Worm (Caenorhabditis elegans) whole organism, young adult: ENCODE results near the gene T13F3.6.

Experiments used
- B0019.2 ChIP-seq: fragments of 200-800 bp; sonication (Bioruptor generic); conservative IDR thresholded peaks from 2 replicates; pipeline ENCODE4 v1.3.6; 2022; ENCODE audit warnings: missing genetic modification reagents, missing genetic modification characterization, missing compliant biosample characterization
- F33H1.4 ChIP-seq: fragments of 200-800 bp; sonication (Bioruptor generic); IDR thresholded peaks from 2 replicates; pipeline ENCODE4 v1.3.6; 2022; ENCODE audit warnings: missing genetic modification reagents, missing genetic modification characterization, missing compliant biosample characterization
- F37B4.10 ChIP-seq: fragments of 200-800 bp; sonication (Bioruptor generic); IDR thresholded peaks from 2 replicates; pipeline ENCODE4 v1.3.6; 2022; ENCODE audit warnings: missing genetic modification characterization, missing compliant biosample characterization
- F49E8.2 ChIP-seq: sonication (generic microtip); optimal IDR thresholded peaks from 3 replicates; lab custom pipeline; 2017; ENCODE audit warnings: missing genetic modification characterization, mild to moderate bottlenecking, missing compliant biosample characterization, antibody characterized with exemption, moderate library complexity; ENCODE audit not compliant: insufficient read depth
- F52B5.7 ChIP-seq: sonication (generic microtip); optimal IDR thresholded peaks from 2 replicates; lab custom pipeline; 2016; ENCODE audit warnings: mild to moderate bottlenecking, missing genetic modification characterization, missing compliant biosample characterization
- K11D2.4 ChIP-seq: fragments of 200-800 bp; sonication (Bioruptor generic); IDR thresholded peaks from 2 replicates; pipeline ENCODE4 v1.3.6; 2022; ENCODE audit warnings: missing genetic modification reagents, missing genetic modification characterization, missing compliant biosample characterization
- K12H6.12 ChIP-seq: fragments of 200-800 bp; sonication (Bioruptor generic); optimal IDR thresholded peaks from 2 replicates; lab custom pipeline; 2018; ENCODE audit warnings: mild to moderate bottlenecking, missing genetic modification characterization, missing compliant biosample characterization
- T07F8.4 ChIP-seq: sonication (generic microtip); optimal IDR thresholded peaks from 2 replicates; lab custom pipeline; 2016; ENCODE audit warnings: mild to moderate bottlenecking, missing genetic modification characterization, moderate library complexity, missing compliant biosample characterization
- Y53G8AR.9 ChIP-seq: fragments of 200-800 bp; sonication (Bioruptor generic); conservative IDR thresholded peaks from 2 replicates; pipeline ENCODE4 v1.3.6; 2022; ENCODE audit warnings: missing genetic modification reagents, missing genetic modification characterization, missing compliant biosample characterization
- Y95B8A.8 ChIP-seq: fragments of 200-800 bp; sonication (Bioruptor generic); IDR thresholded peaks from 2 replicates; pipeline ENCODE4 v1.3.6; 2022; ENCODE audit warnings: missing genetic modification reagents, missing genetic modification characterization, missing compliant biosample characterization
- akir-1 ChIP-seq: fragments of 200-800 bp; sonication (Bioruptor generic); optimal IDR thresholded peaks from 2 replicates; lab custom pipeline; 2018; ENCODE audit warnings: mild to moderate bottlenecking, missing genetic modification characterization, moderate library complexity, missing compliant biosample characterization
- attf-5 ChIP-seq: fragments of 200-800 bp; sonication (Bioruptor generic); optimal IDR thresholded peaks from 2 replicates; lab custom pipeline; 2018; ENCODE audit warnings: mild to moderate bottlenecking, missing genetic modification characterization, missing compliant biosample characterization
- attf-6 ChIP-seq: fragments of 200-800 bp; sonication (Bioruptor generic); IDR thresholded peaks from 2 replicates; pipeline ENCODE4 v1.3.6; 2022; ENCODE audit warnings: missing genetic modification reagents, missing genetic modification characterization, missing compliant biosample characterization
- ccch-3 ChIP-seq: fragments of 200-800 bp; sonication (Bioruptor generic); optimal IDR thresholded peaks from 2 replicates; lab custom pipeline; 2018; ENCODE audit warnings: mild to moderate bottlenecking, missing genetic modification characterization, missing compliant biosample characterization
- cebp-1 ChIP-seq, 2 experiments: fragments of 200-800 bp in 1 of 2; sonication (Bioruptor generic) in 1 of 2; sonication (generic microtip) in 1 of 2; IDR thresholded peaks in 1 of 2; optimal IDR thresholded peaks in 1 of 2; 2 replicates each; pipeline versions ENCODE4 v1.3.6 to Lab custom; 2017 to 2022; ENCODE audit warnings: missing compliant biosample characterization in 2 of 2, missing genetic modification characterization in 2 of 2, mild to moderate bottlenecking in 1 of 2, missing genetic modification reagents in 1 of 2, moderate library complexity in 1 of 2
- ceh-100 ChIP-seq: fragments of 200-800 bp; sonication (Bioruptor generic); IDR thresholded peaks from 2 replicates; pipeline ENCODE4 v1.3.6; 2022; ENCODE audit warnings: missing genetic modification reagents, missing genetic modification characterization, missing compliant biosample characterization
- ceh-27 ChIP-seq: fragments of 200-800 bp; sonication (Bioruptor generic); optimal IDR thresholded peaks from 2 replicates; lab custom pipeline; 2018; ENCODE audit warnings: mild to moderate bottlenecking, missing genetic modification characterization, moderate library complexity, missing compliant biosample characterization
- die-1 ChIP-seq: sonication (generic microtip); optimal IDR thresholded peaks from 2 replicates; lab custom pipeline; 2016; ENCODE audit warnings: missing genotype, mild to moderate bottlenecking, missing genetic modification characterization, missing compliant biosample characterization
- hmg-1.2 ChIP-seq: fragments of 200-800 bp; sonication (Bioruptor generic); IDR thresholded peaks from 2 replicates; pipeline ENCODE4 v1.3.6; 2022; ENCODE audit warnings: missing genetic modification reagents, missing genetic modification characterization, missing compliant biosample characterization
- hrde-1 ChIP-seq: sonication (generic microtip); optimal IDR thresholded peaks from 2 replicates; lab custom pipeline; 2016; ENCODE audit warnings: missing genetic modification characterization, mild to moderate bottlenecking, missing compliant biosample characterization, moderate library complexity, missing genotype, missing genetic modification reagents, borderline replicate concordance
- lsy-27 ChIP-seq: sonication (generic microtip); optimal IDR thresholded peaks from 2 replicates; lab custom pipeline; 2017; ENCODE audit warnings: missing genetic modification characterization, mild to moderate bottlenecking, missing compliant biosample characterization, antibody characterized with exemption, missing genotype, borderline replicate concordance; ENCODE audit not compliant: insufficient read depth
- madf-6 ChIP-seq: fragments of 200-800 bp; sonication (Bioruptor generic); IDR thresholded peaks from 2 replicates; pipeline ENCODE4 v1.3.6; 2022; ENCODE audit warnings: missing genetic modification reagents, missing genetic modification characterization, missing compliant biosample characterization
- nfya-1 ChIP-seq: sonication (generic microtip); optimal IDR thresholded peaks from 2 replicates; lab custom pipeline; 2017; ENCODE audit warnings: antibody characterized with exemption, missing compliant biosample characterization, missing genetic modification characterization, borderline replicate concordance; ENCODE audit not compliant: insufficient read depth
- nhr-120 ChIP-seq: fragments of 200-800 bp; sonication (Bioruptor generic); IDR thresholded peaks from 2 replicates; pipeline ENCODE4 v1.3.6; 2022; ENCODE audit warnings: missing genetic modification characterization, missing compliant biosample characterization
- nhr-179 ChIP-seq: sonication (generic microtip); optimal IDR thresholded peaks from 2 replicates; lab custom pipeline; 2016; ENCODE audit warnings: mild to moderate bottlenecking, missing genetic modification characterization, missing compliant biosample characterization
- nhr-27 ChIP-seq: fragments of 200-800 bp; sonication (Bioruptor generic); optimal IDR thresholded peaks from 2 replicates; lab custom pipeline; 2018; ENCODE audit warnings: mild to moderate bottlenecking, missing genetic modification characterization, moderate library complexity, missing compliant biosample characterization
- rcor-1 ChIP-seq: fragments of 200-800 bp; sonication (Bioruptor generic); IDR thresholded peaks from 2 replicates; pipeline ENCODE4 v1.3.6; 2022; ENCODE audit warnings: missing genetic modification reagents, missing genetic modification characterization, missing compliant biosample characterization
- rec-8 ChIP-seq, 2 experiments: sonication (generic microtip); optimal IDR thresholded peaks; 2 replicates each; lab custom pipeline; 2016; ENCODE audit warnings: mild to moderate bottlenecking in 2 of 2, missing genetic modification characterization in 2 of 2, missing genetic modification reagents in 2 of 2, missing genotype in 2 of 2, missing biosample characterization in 1 of 2, missing compliant biosample characterization in 1 of 2, moderate library complexity in 1 of 2
- sdz-38 ChIP-seq: sonication (generic microtip); optimal IDR thresholded peaks from 2 replicates; lab custom pipeline; 2016; ENCODE audit warnings: missing genotype, missing genetic modification characterization, missing compliant biosample characterization
- snpc-4 ChIP-seq, 5 experiments: fragments of 150-350 bp in 1 of 5; sonication (generic microtip) in 4 of 5; optimal IDR thresholded peaks; 2 replicates each; lab custom pipeline; 2014 to 2018; ENCODE audit warnings: missing genetic modification characterization in 5 of 5, missing biosample characterization in 3 of 5, antibody characterized with exemption in 2 of 5, mild to moderate bottlenecking in 2 of 5, missing compliant biosample characterization in 2 of 5, missing genotype in 2 of 5, moderate library complexity in 2 of 5, missing genetic modification reagents in 1 of 5
- tbp1 ChIP-seq: fragments of 200-800 bp; sonication (Bioruptor generic); optimal IDR thresholded peaks from 2 replicates; lab custom pipeline; 2018; ENCODE audit warnings: mild to moderate bottlenecking, missing genetic modification characterization, missing compliant biosample characterization
- zim-3 ChIP-seq: sonication (generic microtip); optimal IDR thresholded peaks from 2 replicates; lab custom pipeline; 2017; ENCODE audit warnings: mild to moderate bottlenecking, missing genetic modification characterization, moderate library complexity, missing compliant biosample characterization
- ztf-18 ChIP-seq: sonication (generic microtip); optimal IDR thresholded peaks from 2 replicates; lab custom pipeline; 2016; ENCODE audit warnings: missing genotype, mild to moderate bottlenecking, missing genetic modification characterization, missing compliant biosample characterization
- ztf-26 ChIP-seq: sonication (generic microtip); optimal IDR thresholded peaks from 2 replicates; lab custom pipeline; 2017; ENCODE audit warnings: missing genetic modification characterization, missing compliant biosample characterization
- ztf-6 ChIP-seq: fragments of 200-800 bp; sonication (Bioruptor generic); IDR thresholded peaks from 2 replicates; pipeline ENCODE4 v1.3.6; 2022; ENCODE audit warnings: missing genetic modification reagents, missing genetic modification characterization, missing compliant biosample characterization

T13F3.6 gene

DNA sequence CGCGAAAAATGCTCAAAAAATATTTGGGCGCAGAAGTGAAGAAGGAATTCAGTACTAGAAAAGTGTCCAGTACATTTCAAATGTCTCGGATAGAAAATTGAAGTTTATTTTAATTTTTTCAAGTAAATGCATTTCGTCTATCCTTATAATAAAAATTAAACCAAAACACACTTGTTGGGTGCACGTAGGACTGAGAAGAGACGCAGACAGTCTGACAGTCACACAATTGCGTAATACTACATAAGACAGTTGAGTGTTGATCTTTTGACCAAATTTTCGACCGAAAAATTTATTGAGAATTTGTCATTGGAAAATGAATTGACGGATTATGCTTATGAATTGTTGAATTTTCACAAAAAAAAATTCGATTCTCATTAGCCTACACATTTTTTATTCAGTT is 38.5 kb upstream of the T13F3.6 start, which contains the start of gene oac-7:
Gene oac-7, plus strand, starts transcription at position 283 of the 400 bp plus-strand sequence.
- no peak for TF ChIP-seq cebp-1 (GFP tag; IDR thresholded peaks at IDR 0.05; lab: Robert Waterston, UW)
- TF ChIP-seq cebp-1 (tag; optimal IDR thresholded peaks at IDR 0.05; lab: Kevin White, UChicago), result peak; percentile 85
- no peak for TF ChIP-seq nhr-120 (GFP tag; lab: Robert Waterston, UW)

DNA sequence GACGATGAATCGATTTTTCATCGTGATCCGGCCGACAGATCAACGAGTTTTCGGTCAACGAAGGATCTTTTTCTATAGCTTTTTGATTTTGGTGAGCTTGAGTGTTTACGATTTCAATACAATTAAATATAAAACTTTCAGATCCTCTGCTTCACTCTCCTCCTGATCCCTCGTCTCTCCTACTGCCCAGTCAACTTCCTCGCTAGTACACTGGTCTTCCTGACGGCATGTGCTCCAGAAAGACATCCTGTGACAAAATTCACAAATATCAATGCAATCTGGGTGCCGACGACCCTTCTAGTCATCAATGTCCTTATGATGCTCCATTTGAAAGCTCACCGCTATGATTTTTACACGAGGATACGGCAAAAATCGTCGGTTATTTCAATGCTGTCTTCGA is 37.3 kb upstream of the T13F3.6 start:
- TF ChIP-seq ztf-6 (GFP tag; lab: Robert Waterston, UW), result no peak
- TF ChIP-seq hmg-1.2 (GFP tag; lab: Robert Waterston, UW), result no peak
- TF ChIP-seq lsy-27 (tag; lab: Kevin White, UChicago), result no peak
- TF ChIP-seq ceh-27 (GFP tag; lab: Kevin White, UChicago), result no peak
- TF ChIP-seq zim-3 (tag; lab: Kevin White, UChicago), result no peak
- TF ChIP-seq, all 124 proteins: peak for 0

DNA sequence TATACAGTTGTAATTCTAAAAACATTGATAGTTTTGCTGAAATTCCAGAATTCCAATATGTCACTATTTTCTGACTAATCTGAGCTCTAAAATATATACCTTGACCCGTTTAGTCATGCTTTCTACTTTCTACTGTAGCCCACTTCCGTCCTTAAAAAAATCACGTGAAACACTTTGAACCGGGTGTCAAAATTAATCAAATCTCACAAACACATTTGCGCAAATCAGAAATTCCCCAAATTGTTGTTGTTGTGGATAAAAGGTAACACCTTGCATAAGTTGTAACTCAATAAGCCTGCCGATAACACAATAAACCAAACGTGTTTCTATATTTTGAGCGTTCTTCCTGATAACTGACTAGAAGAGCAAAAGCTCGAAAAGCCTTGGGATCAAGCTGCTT is 36.2 kb upstream of the T13F3.6 start, which contains the start of gene srxa-7:
Gene srxa-7, plus strand, starts transcription at position 301 of the 400 bp plus-strand sequence.
- TF ChIP-seq F37B4.10 (GFP tag; lab: Robert Waterston, UW), result no peak
- TF ChIP-seq die-1 (tag; lab: Kevin White, UChicago), result no peak
- no peak for TF ChIP-seq sdz-38 (tag; lab: Kevin White, UChicago)
- TF ChIP-seq hrde-1 (tag; lab: Kevin White, UChicago), result no peak
- no peak for TF ChIP-seq snpc-4 (GFP tag; optimal IDR thresholded peaks at IDR 0.05; lab: Kevin White, UChicago)
- TF ChIP-seq snpc-4 (tag; optimal IDR thresholded peaks at IDR 0.05; lab: Kevin White, UChicago), result no peak
- TF ChIP-seq F33H1.4 (GFP tag; lab: Robert Waterston, UW), result no peak
- no peak for TF ChIP-seq T07F8.4
- TF ChIP-seq nhr-27 (tag; lab: Kevin White, UChicago), result no peak
- TF ChIP-seq B0019.2, result no peak
- no peak for TF ChIP-seq tbp1 (GFP tag; lab: Kevin White, UChicago)
- TF ChIP-seq rcor-1 (GFP tag; lab: Robert Waterston, UW), result no peak
- TF ChIP-seq nhr-179, result no peak
- TF ChIP-seq F49E8.2 (tag; lab: Kevin White, UChicago), result no peak
- TF ChIP-seq ccch-3 (GFP tag; lab: Kevin White, UChicago), result no peak
- TF ChIP-seq attf-5, result no peak
- no peak for TF ChIP-seq nfya-1

- TF ChIP-seq snpc-4 (GFP tag; optimal IDR thresholded peaks at IDR 0.05; lab: Kevin White, UChicago) (no peak), snpc-4 (tag; optimal IDR thresholded peaks at IDR 0.05; lab: Kevin White, UChicago) (peak in 2 of 4 experiments; percentile 14 to 41), ztf-18 (tag; lab: Kevin White, UChicago) (no peak)
These were observed 31.4 kb upstream of the T13F3.6 start, which contains the start of the genes C31A11.13 and oac-6 for ce11 chrV:16302439-16302838. Gene C31A11.13, minus strand, starts transcription at chrV:16302551. Gene oac-6, plus strand, starts transcription at chrV:16302717.

DNA sequence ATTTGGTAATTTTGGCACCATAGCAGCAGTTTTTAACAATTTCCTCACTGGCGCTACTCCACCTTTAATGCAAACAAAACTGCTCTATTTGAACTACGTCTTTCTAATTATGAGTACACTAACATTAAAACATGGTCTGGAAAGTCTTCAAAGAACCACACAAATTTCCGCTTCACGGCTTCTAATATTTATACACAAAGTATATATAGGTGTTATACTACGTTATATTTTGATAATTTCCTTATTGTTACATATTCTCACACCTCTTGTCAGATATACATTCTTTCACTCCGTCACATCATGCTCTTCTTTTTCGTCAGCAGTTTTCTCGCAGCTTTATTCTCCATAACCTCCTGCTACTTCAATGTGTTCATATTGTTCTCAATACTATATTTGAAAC is 29.3 kb upstream of the T13F3.6 start, which contains the start of gene srbc-82:
Gene srbc-82, plus strand, starts transcription at position 301 of the 400 bp plus-strand sequence.
- TF ChIP-seq die-1 (tag; lab: Kevin White, UChicago) (no peak), K12H6.12 (tag; lab: Kevin White, UChicago) (no peak), attf-6 (GFP tag; lab: Robert Waterston, UW) (no peak), Y95B8A.8 (GFP tag; lab: Robert Waterston, UW) (no peak), ceh-100 (GFP tag; lab: Robert Waterston, UW) (no peak), ztf-26 (no peak), Y53G8AR.9 (GFP tag; lab: Robert Waterston, UW) (no peak), madf-6 (no peak), rec-8 (tag; optimal IDR thresholded peaks at IDR 0.05; lab: Kevin White, UChicago) (no peak), K11D2.4 (GFP tag; lab: Robert Waterston, UW) (no peak), akir-1 (no peak), F52B5.7 (tag; lab: Kevin White, UChicago) (no peak)
